Worm (Caenorhabditis elegans) whole organism, late embryonic: ENCODE data around the gene fbxb-114.

Source experiments
- C08G9.2 ChIP-seq: sonication (generic microtip); optimal IDR thresholded peaks from 2 replicates; lab custom pipeline; 2016; ENCODE audit warnings: mild to moderate bottlenecking, missing genetic modification characterization, moderate library complexity, missing compliant biosample characterization
- F13H6.1 ChIP-seq: sonication (generic microtip); optimal IDR thresholded peaks from 2 replicates; lab custom pipeline; 2016; ENCODE audit warnings: missing genetic modification characterization, missing compliant biosample characterization
- T23F11.4 ChIP-seq: fragments of 200-800 bp; sonication (Bioruptor generic); optimal IDR thresholded peaks from 2 replicates; lab custom pipeline; 2018; ENCODE audit warnings: mild to moderate bottlenecking, missing genetic modification characterization, missing compliant biosample characterization
- Y22D7AL.16 ChIP-seq: sonication (generic microtip); optimal IDR thresholded peaks from 2 replicates; lab custom pipeline; 2016; ENCODE audit warnings: missing genetic modification characterization, missing compliant biosample characterization
- ceh-14 ChIP-seq: sonication (generic microtip); optimal IDR thresholded peaks from 2 replicates; lab custom pipeline; 2016; ENCODE audit warnings: missing genotype, missing genetic modification characterization, missing compliant biosample characterization
- ceh-18 ChIP-seq: sonication (generic microtip); optimal IDR thresholded peaks from 2 replicates; lab custom pipeline; 2016; ENCODE audit warnings: missing genetic modification characterization, missing compliant biosample characterization
- ceh-19 ChIP-seq: fragments of 200-800 bp; sonication (Bioruptor generic); optimal IDR thresholded peaks from 2 replicates; lab custom pipeline; 2018; ENCODE audit warnings: mild to moderate bottlenecking, missing genetic modification characterization, missing compliant biosample characterization
- ceh-2 ChIP-seq: sonication (generic microtip); optimal IDR thresholded peaks from 2 replicates; lab custom pipeline; 2016; ENCODE audit warnings: missing genotype, missing genetic modification characterization, missing compliant biosample characterization
- ceh-22 ChIP-seq: sonication (generic microtip); optimal IDR thresholded peaks from 2 replicates; lab custom pipeline; 2017; ENCODE audit warnings: missing biosample characterization, missing genetic modification characterization
- ceh-31 ChIP-seq: sonication (generic microtip); optimal IDR thresholded peaks from 2 replicates; lab custom pipeline; 2016; ENCODE audit warnings: missing genetic modification characterization, missing compliant biosample characterization
- ceh-34 ChIP-seq: sonication (generic microtip); optimal IDR thresholded peaks from 2 replicates; lab custom pipeline; 2016; ENCODE audit warnings: mild to moderate bottlenecking, missing genetic modification characterization, missing compliant biosample characterization
- ceh-45 ChIP-seq: fragments of 200-800 bp; sonication (Bioruptor generic); IDR thresholded peaks from 2 replicates; pipeline ENCODE4 v1.3.6; 2022; ENCODE audit warnings: missing genetic modification reagents, missing genetic modification characterization, missing compliant biosample characterization
- ceh-6 ChIP-seq: fragments of 200-800 bp; sonication (Bioruptor generic); optimal IDR thresholded peaks from 2 replicates; lab custom pipeline; 2018; ENCODE audit warnings: mild to moderate bottlenecking, missing genetic modification characterization, missing compliant biosample characterization
- che-1 ChIP-seq: sonication (generic microtip); optimal IDR thresholded peaks from 2 replicates; lab custom pipeline; 2016; ENCODE audit warnings: mild to moderate bottlenecking, missing genetic modification characterization, missing compliant biosample characterization
- dmd-4 ChIP-seq: sonication (generic microtip); optimal IDR thresholded peaks from 2 replicates; lab custom pipeline; 2016; ENCODE audit warnings: borderline replicate concordance, missing genetic modification characterization, missing compliant biosample characterization
- elt-2 ChIP-seq: sonication (generic microtip); optimal IDR thresholded peaks from 2 replicates; lab custom pipeline; 2016; ENCODE audit warnings: missing genetic modification reagents, missing genetic modification characterization, missing compliant biosample characterization
- ets-4 ChIP-seq: sonication (generic microtip); optimal IDR thresholded peaks from 2 replicates; lab custom pipeline; 2016; ENCODE audit warnings: missing genetic modification characterization, missing compliant biosample characterization
- eyg-1 ChIP-seq: sonication (generic microtip); optimal IDR thresholded peaks from 2 replicates; lab custom pipeline; 2016; ENCODE audit warnings: missing genotype, missing genetic modification characterization, missing compliant biosample characterization
- fax-1 ChIP-seq: sonication (generic microtip); optimal IDR thresholded peaks from 2 replicates; lab custom pipeline; 2016; ENCODE audit warnings: missing genotype, missing genetic modification characterization, missing compliant biosample characterization
- fkh-10 ChIP-seq: fragments of 150-350 bp; optimal IDR thresholded peaks from 2 replicates; lab custom pipeline; 2014; ENCODE audit warnings: missing biosample characterization, missing genetic modification reagents, missing genetic modification characterization
- gmeb-2 ChIP-seq: sonication (generic microtip); optimal IDR thresholded peaks from 2 replicates; lab custom pipeline; 2016; ENCODE audit warnings: missing genetic modification characterization, inconsistent platforms, missing compliant biosample characterization
- hlh-13 ChIP-seq: fragments of 200-800 bp; sonication (Bioruptor generic); optimal IDR thresholded peaks from 2 replicates; lab custom pipeline; 2018; ENCODE audit warnings: mild to moderate bottlenecking, missing genetic modification characterization, missing compliant biosample characterization
- hlh-15 ChIP-seq: sonication (generic microtip); optimal IDR thresholded peaks from 2 replicates; lab custom pipeline; 2016; ENCODE audit warnings: missing genetic modification characterization, missing compliant biosample characterization
- hlh-8 ChIP-seq: sonication (generic microtip); optimal IDR thresholded peaks from 2 replicates; lab custom pipeline; 2016; ENCODE audit warnings: missing genotype, missing genetic modification characterization, missing compliant biosample characterization
- lin-11 ChIP-seq: fragments of 200-800 bp; sonication (Bioruptor generic); optimal IDR thresholded peaks from 2 replicates; lab custom pipeline; 2018; ENCODE audit warnings: mild to moderate bottlenecking, missing genetic modification characterization, missing compliant biosample characterization
- mec-3 ChIP-seq: sonication (generic microtip); optimal IDR thresholded peaks from 2 replicates; lab custom pipeline; 2016; ENCODE audit warnings: borderline replicate concordance, missing genetic modification characterization, missing compliant biosample characterization
- nfya-1 ChIP-seq: sonication (generic microtip); optimal IDR thresholded peaks from 2 replicates; lab custom pipeline; 2017; ENCODE audit warnings: missing genetic modification characterization, mild to moderate bottlenecking, missing compliant biosample characterization, antibody characterized with exemption, moderate library complexity
- npax-4 ChIP-seq: sonication (generic microtip); optimal IDR thresholded peaks from 2 replicates; lab custom pipeline; 2016; ENCODE audit warnings: missing genetic modification characterization, missing compliant biosample characterization
- pag-3 ChIP-seq: sonication (generic microtip); optimal IDR thresholded peaks from 2 replicates; lab custom pipeline; 2016; ENCODE audit warnings: missing compliant biosample characterization, missing genetic modification characterization, borderline replicate concordance
- pat-9 ChIP-seq: fragments of 200-800 bp; sonication (Bioruptor generic); optimal IDR thresholded peaks from 2 replicates; lab custom pipeline; 2018; ENCODE audit warnings: mild to moderate bottlenecking, missing genetic modification characterization, moderate library complexity, missing compliant biosample characterization
- pax-1 ChIP-seq: fragments of 150-350 bp; optimal IDR thresholded peaks from 2 replicates; lab custom pipeline; 2014; ENCODE audit warnings: missing biosample characterization, missing genetic modification characterization
- pha-4 ChIP-seq: fragments of 150-350 bp; optimal IDR thresholded peaks from 2 replicates; lab custom pipeline; 2018; ENCODE audit warnings: missing biosample characterization, missing genetic modification reagents, missing genetic modification characterization
- pqm-1 ChIP-seq: sonication (generic microtip); optimal IDR thresholded peaks from 2 replicates; lab custom pipeline; 2016; ENCODE audit warnings: missing genetic modification characterization, missing compliant biosample characterization
- pros-1 ChIP-seq: fragments of 150-350 bp; optimal IDR thresholded peaks from 2 replicates; lab custom pipeline; 2014; ENCODE audit warnings: missing biosample characterization, missing genetic modification reagents, missing genetic modification characterization
- ref-2 ChIP-seq: sonication (generic microtip); optimal IDR thresholded peaks from 2 replicates; lab custom pipeline; 2016; ENCODE audit warnings: missing genetic modification characterization, missing compliant biosample characterization
- rnt-1 ChIP-seq: sonication (generic microtip); optimal IDR thresholded peaks from 2 replicates; lab custom pipeline; 2016; ENCODE audit warnings: missing genetic modification characterization, missing compliant biosample characterization
- sdc-2 ChIP-seq: sonication (generic microtip); optimal IDR thresholded peaks from 2 replicates; lab custom pipeline; 2016; ENCODE audit warnings: missing genotype, missing genetic modification characterization, missing compliant biosample characterization
- sox-2 ChIP-seq: fragments of 200-800 bp; sonication (Bioruptor generic); IDR thresholded peaks from 2 replicates; pipeline ENCODE4 v1.3.6; 2022; ENCODE audit warnings: missing genetic modification reagents, missing genetic modification characterization, missing compliant biosample characterization
- sox-4 ChIP-seq: sonication (generic microtip); optimal IDR thresholded peaks from 2 replicates; lab custom pipeline; 2017; ENCODE audit warnings: mild to moderate bottlenecking, missing genetic modification characterization, inconsistent platforms, missing compliant biosample characterization
- syd-9 ChIP-seq: sonication (generic microtip); optimal IDR thresholded peaks from 2 replicates; lab custom pipeline; 2016; ENCODE audit warnings: mild to moderate bottlenecking, missing genetic modification characterization, moderate library complexity, missing compliant biosample characterization
- tbx-2 ChIP-seq: sonication (generic microtip); optimal IDR thresholded peaks from 2 replicates; lab custom pipeline; 2016; ENCODE audit warnings: missing genetic modification characterization, missing compliant biosample characterization
- tbx-7 ChIP-seq: sonication (generic microtip); optimal IDR thresholded peaks from 2 replicates; lab custom pipeline; 2016; ENCODE audit warnings: missing genotype, missing genetic modification characterization, missing compliant biosample characterization
- unc-3 ChIP-seq, 2 experiments: fragments of 200-800 bp in 1 of 2; sonication (Bioruptor generic) in 1 of 2; sonication (generic microtip) in 1 of 2; conservative IDR thresholded peaks in 1 of 2; optimal IDR thresholded peaks in 1 of 2; 2 replicates each; pipeline versions ENCODE4 v1.3.6 to Lab custom; 2016 to 2022; ENCODE audit warnings: missing compliant biosample characterization in 2 of 2, missing genetic modification characterization in 2 of 2, missing genetic modification reagents in 1 of 2
- unc-42 ChIP-seq: sonication (generic microtip); optimal IDR thresholded peaks from 2 replicates; lab custom pipeline; 2016; ENCODE audit warnings: missing genotype, missing genetic modification characterization, missing compliant biosample characterization
- unc-55 ChIP-seq: sonication (generic microtip); optimal IDR thresholded peaks from 2 replicates; lab custom pipeline; 2017; ENCODE audit warnings: missing biosample characterization, missing genetic modification reagents, missing genetic modification characterization
- zip-5 ChIP-seq: sonication (generic microtip); optimal IDR thresholded peaks from 2 replicates; lab custom pipeline; 2016; ENCODE audit warnings: missing genetic modification characterization, missing compliant biosample characterization
- ztf-16 ChIP-seq: sonication (generic microtip); optimal IDR thresholded peaks from 2 replicates; lab custom pipeline; 2017; ENCODE audit warnings: missing genetic modification characterization, missing compliant biosample characterization

The fbxb-114 gene

DNA sequence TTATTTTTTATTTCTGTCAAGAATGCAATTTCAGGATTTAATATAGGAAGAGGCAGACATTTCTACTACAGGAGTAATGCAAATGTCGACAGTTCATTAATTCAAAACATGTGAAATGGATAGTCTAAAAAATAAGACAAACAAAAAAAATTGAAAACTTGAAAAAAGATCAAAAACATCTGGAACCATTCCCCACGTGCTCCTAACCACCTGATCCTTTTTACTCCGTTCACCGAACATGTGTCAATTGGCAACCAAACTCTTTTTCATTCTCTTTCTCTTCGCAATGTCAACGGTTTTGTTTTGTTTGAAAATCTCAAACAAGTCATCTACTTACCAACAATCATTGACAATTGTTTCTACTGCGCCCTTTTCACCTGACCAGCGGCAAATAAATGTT, 36.4 kb downstream of the fbxb-114 start:
- no peak for TF ChIP-seq pha-4
- TF ChIP-seq hlh-13 (GFP tag; lab: Kevin White, UChicago), result no peak
- TF ChIP-seq ceh-18 (tag; lab: Kevin White, UChicago), result no peak
- no peak for TF ChIP-seq tbx-2 (tag; lab: Kevin White, UChicago)
- no peak for TF ChIP-seq pat-9 (tag; lab: Kevin White, UChicago)
- no peak for TF ChIP-seq rnt-1 (tag; lab: Kevin White, UChicago)
- no peak for TF ChIP-seq ceh-19 (GFP tag; lab: Kevin White, UChicago)
- no peak for TF ChIP-seq pag-3 (tag; lab: Kevin White, UChicago)
- no peak for TF ChIP-seq zip-5 (tag; lab: Kevin White, UChicago)
- no peak for TF ChIP-seq ets-4 (tag; lab: Kevin White, UChicago)
- no peak for TF ChIP-seq mec-3 (tag; lab: Kevin White, UChicago)
- no peak for TF ChIP-seq dmd-4 (tag; lab: Kevin White, UChicago)
- no peak for TF ChIP-seq npax-4 (tag; lab: Kevin White, UChicago)
- no peak for TF ChIP-seq sdc-2 (tag; lab: Kevin White, UChicago)
- TF ChIP-seq tbx-7 (tag; lab: Kevin White, UChicago), result no peak
- TF ChIP-seq ceh-22 (tag; lab: Kevin White, UChicago), result no peak
- no peak for TF ChIP-seq sox-2 (GFP tag; lab: Robert Waterston, UW)
- TF ChIP-seq pqm-1 (tag; lab: Kevin White, UChicago), result no peak

DNA sequence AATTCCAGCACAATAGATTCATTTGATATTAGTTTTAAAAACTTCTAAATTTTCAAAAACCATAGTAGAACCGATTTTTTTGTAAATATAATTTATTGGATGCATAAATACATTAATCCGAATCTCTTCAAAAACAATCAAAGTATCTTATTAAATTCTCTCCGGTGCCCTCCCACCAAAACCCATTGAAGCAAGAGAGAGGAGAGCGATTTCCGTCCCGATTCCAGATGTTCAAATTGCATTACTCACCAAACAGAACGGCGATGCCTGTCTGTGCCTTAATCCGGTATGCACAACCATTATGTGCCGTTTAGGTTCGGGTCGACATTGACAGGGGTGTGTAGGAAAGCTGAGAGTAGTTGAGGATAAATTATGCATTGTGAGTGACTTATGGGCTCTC, 38.7 kb downstream of the fbxb-114 start:
- TF ChIP-seq rnt-1 (tag; lab: Kevin White, UChicago) (no peak), unc-42 (tag; lab: Kevin White, UChicago) (peak; percentile 65)

DNA sequence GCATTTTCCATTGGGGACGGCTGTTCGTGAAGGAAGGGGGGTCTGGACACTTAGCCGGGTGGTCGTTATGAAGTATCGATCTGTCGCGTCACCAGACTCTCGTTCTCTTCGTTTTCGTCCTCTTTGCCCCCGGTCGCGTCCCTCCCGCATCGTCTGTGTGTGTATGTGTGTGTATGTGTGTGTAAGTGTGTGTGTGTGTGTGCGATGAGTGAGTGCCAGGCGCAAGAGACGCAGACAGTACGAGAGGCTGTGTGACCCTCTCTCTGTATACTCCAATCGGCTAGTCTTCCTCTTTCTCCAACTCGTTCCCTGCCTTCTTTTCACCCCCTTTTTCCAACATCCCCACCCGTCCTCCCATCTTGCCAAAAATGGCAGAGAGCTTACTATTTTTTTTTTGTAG, 39.8 kb downstream of the fbxb-114 start:
- TF ChIP-seq lin-11 (tag; lab: Kevin White, UChicago), result no peak
- peak; percentile 68 for TF ChIP-seq syd-9 (tag; lab: Kevin White, UChicago)
- peak; percentile 87 for TF ChIP-seq ceh-34 (tag; lab: Kevin White, UChicago)
- peak; percentile 94 for TF ChIP-seq ref-2 (tag; lab: Kevin White, UChicago)
- TF ChIP-seq fkh-10, result no peak
- TF ChIP-seq unc-42 (tag; lab: Kevin White, UChicago), result peak; percentile 67
- TF ChIP-seq ceh-22 (tag; lab: Kevin White, UChicago), result peak; percentile 66
- no peak for TF ChIP-seq che-1 (tag; lab: Kevin White, UChicago)
- TF ChIP-seq ceh-14 (tag; lab: Kevin White, UChicago), result peak; percentile 28
- TF ChIP-seq hlh-8 (tag; lab: Kevin White, UChicago), result peak; percentile 33
- TF ChIP-seq ceh-31 (tag; lab: Kevin White, UChicago), result peak; percentile 88
- peak; percentile 50 for TF ChIP-seq F13H6.1 (tag; lab: Kevin White, UChicago)
- TF ChIP-seq unc-3 (GFP tag; conservative IDR thresholded peaks at IDR 0.05; lab: Robert Waterston, UW), result no peak
- TF ChIP-seq unc-3 (tag; optimal IDR thresholded peaks at IDR 0.05; lab: Kevin White, UChicago), result peak; percentile 50
- peak; percentile 17 for TF ChIP-seq ztf-16 (tag; lab: Kevin White, UChicago)
- peak; percentile 90 for TF ChIP-seq tbx-2 (tag; lab: Kevin White, UChicago)
- TF ChIP-seq rnt-1 (tag; lab: Kevin White, UChicago), result peak; percentile 82
- peak; percentile 83 for TF ChIP-seq ceh-19 (GFP tag; lab: Kevin White, UChicago)
- TF ChIP-seq npax-4 (tag; lab: Kevin White, UChicago), result no peak
- TF ChIP-seq Y22D7AL.16 (tag; lab: Kevin White, UChicago), result no peak
- TF ChIP-seq pros-1 (tag; lab: Kevin White, UChicago), result peak; percentile 66
- peak; percentile 35 for TF ChIP-seq C08G9.2
- TF ChIP-seq T23F11.4 (GFP tag; lab: Kevin White, UChicago), result peak; percentile 59
- peak; percentile 41 for TF ChIP-seq eyg-1
- TF ChIP-seq ceh-2 (tag; lab: Kevin White, UChicago), result peak; percentile 32
- TF ChIP-seq pag-3 (tag; lab: Kevin White, UChicago), result no peak
- peak; percentile 46 for TF ChIP-seq unc-55
- TF ChIP-seq elt-2 (tag; lab: Kevin White, UChicago), result peak; percentile 49
- TF ChIP-seq pqm-1 (tag; lab: Kevin White, UChicago), result peak; percentile 24
- TF ChIP-seq fax-1 (tag; lab: Kevin White, UChicago), result no peak
- TF ChIP-seq pax-1 (tag; lab: Kevin White, UChicago), result no peak
- TF ChIP-seq ceh-6, result peak; percentile 35
- peak; percentile 89 for TF ChIP-seq nfya-1 (tag; lab: Kevin White, UChicago)
- TF ChIP-seq hlh-15 (tag; lab: Kevin White, UChicago), result no peak
- no peak for TF ChIP-seq ceh-45 (GFP tag; lab: Robert Waterston, UW)
- TF ChIP-seq sox-4 (tag; lab: Kevin White, UChicago), result peak; percentile 5
- TF ChIP-seq gmeb-2 (tag; lab: Kevin White, UChicago), result peak; percentile 17
